Fruit fly (Drosophila melanogaster): Measurements from ENCODE around the gene CG4364.

CG4364 gene

DNA sequence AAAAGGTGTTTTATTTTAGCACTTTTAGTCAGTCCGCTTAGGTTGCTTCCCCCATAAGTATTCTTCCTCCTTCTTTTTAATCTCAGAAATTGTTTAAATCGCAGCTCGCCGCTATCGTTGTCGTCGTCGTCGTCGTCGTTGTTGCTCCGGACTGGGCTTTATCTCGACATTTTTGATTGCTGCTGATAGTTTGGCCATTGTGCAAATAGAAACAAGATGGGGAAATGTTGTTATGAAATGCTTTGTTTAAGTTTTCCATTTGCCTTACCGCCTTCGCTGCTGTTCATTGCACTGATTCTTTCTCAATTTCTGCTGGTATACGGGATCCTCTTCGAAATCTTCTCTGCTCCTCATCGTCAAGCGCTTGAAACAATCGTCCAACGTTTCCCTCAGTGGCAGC lies 8.1 kb downstream of the CG4364 start:
- TF ChIP-seq Vsx2 (GFP tag; optimal IDR thresholded peaks at IDR 0.05; ENCODE audit: partially characterized antibody): no peak
- no peak for TF ChIP-seq woc (GFP tag; optimal IDR thresholded peaks at IDR 0.05)
- no peak for TF ChIP-seq usp (GFP tag; optimal IDR thresholded peaks at IDR 0.05)
- no peak for TF ChIP-seq Jra (GFP tag; optimal IDR thresholded peaks at IDR 0.05)
- TF ChIP-seq jim (GFP tag; optimal IDR thresholded peaks at IDR 0.05): no peak
- TF ChIP-seq N (GFP tag; optimal IDR thresholded peaks at IDR 0.05): no peak
- no peak for TF ChIP-seq psq (GFP tag; optimal IDR thresholded peaks at IDR 0.05)

DNA sequence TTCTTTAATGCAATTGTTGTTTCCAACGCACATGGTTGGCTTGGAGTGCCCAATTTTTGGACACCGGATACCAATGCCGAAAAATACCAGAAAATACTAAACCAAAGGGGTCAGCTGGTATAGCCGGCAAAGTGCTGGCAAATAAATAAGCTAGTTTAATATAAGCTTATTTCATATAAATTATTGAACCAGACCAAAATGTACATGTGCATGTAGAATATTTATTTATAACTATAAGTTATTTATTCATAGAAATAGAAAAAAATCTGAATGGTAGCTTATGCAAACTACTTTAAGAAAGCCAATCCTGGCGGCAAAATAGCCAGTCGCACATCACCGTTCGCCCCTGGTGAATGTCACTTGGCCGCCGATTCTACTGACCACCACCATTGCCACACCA lies 10.6 kb downstream of the CG4364 start, which contains the start of gene pelo:
Gene pelo (plus strand): TSS at position 357 of the 400 bp plus-strand sequence.
- TF ChIP-seq pan (optimal IDR thresholded peaks at IDR 0.05): no peak
- TF ChIP-seq Vsx2 (GFP tag; optimal IDR thresholded peaks at IDR 0.05; ENCODE audit: partially characterized antibody): no peak
- TF ChIP-seq h (GFP tag; optimal IDR thresholded peaks at IDR 0.05): peak; percentile 58
- TF ChIP-seq HLH106 (tag; optimal IDR thresholded peaks at IDR 0.05): peak; percentile 74
- TF ChIP-seq CrebA (GFP tag; optimal IDR thresholded peaks at IDR 0.05; ENCODE audit: borderline replicate concordance): no peak
- TF ChIP-seq psq (GFP tag; optimal IDR thresholded peaks at IDR 0.05): peak; percentile 59
- TF ChIP-seq ey (GFP tag; optimal IDR thresholded peaks at IDR 0.05): peak; percentile 6
- peak; percentile 66 for TF ChIP-seq Sp1 (GFP tag; optimal IDR thresholded peaks at IDR 0.05)
- TF ChIP-seq brk (GFP tag; optimal IDR thresholded peaks at IDR 0.05): peak; percentile 51
- peak; percentile 49 for TF ChIP-seq Hnf4 (GFP tag; optimal IDR thresholded peaks at IDR 0.05)
- TF ChIP-seq N (GFP tag; optimal IDR thresholded peaks at IDR 0.05): no peak
- peak; percentile 52 for TF ChIP-seq fru (GFP tag; optimal IDR thresholded peaks at IDR 0.05)
- peak; percentile 99 for TF ChIP-seq Myc (optimal IDR thresholded peaks at IDR 0.05)
- peak; percentile 71 for TF ChIP-seq rgr (GFP tag; optimal IDR thresholded peaks at IDR 0.05)
- no peak for TF ChIP-seq dsf (GFP tag; optimal IDR thresholded peaks at IDR 0.05; ENCODE audit: borderline replicate concordance)
- TF ChIP-seq Hr83 (GFP tag; optimal IDR thresholded peaks at IDR 0.05; ENCODE audit: poor library complexity, severe bottlenecking): no peak
- TF ChIP-seq Mio (GFP tag; optimal IDR thresholded peaks at IDR 0.05): no peak
- no peak for TF ChIP-seq dl (GFP tag; optimal IDR thresholded peaks at IDR 0.05; ENCODE audit: insufficient read depth in 1 of 2, partially characterized antibody in 2 of 2)
- TF ChIP-seq Jra (GFP tag; optimal IDR thresholded peaks at IDR 0.05): no peak
- TF ChIP-seq Abd-B (GFP tag; optimal IDR thresholded peaks at IDR 0.05): no peak
- no peak for TF ChIP-seq CG32264 (GFP tag; optimal IDR thresholded peaks at IDR 0.05)
- peak; percentile 66 for TF ChIP-seq OdsH (GFP tag; optimal IDR thresholded peaks at IDR 0.05)
- no peak for TF ChIP-seq Dif (GFP tag; optimal IDR thresholded peaks at IDR 0.05; ENCODE audit: partially characterized antibody)
- no peak for TF ChIP-seq jim (GFP tag; optimal IDR thresholded peaks at IDR 0.05)
- no peak for TF ChIP-seq lola (GFP tag; optimal IDR thresholded peaks at IDR 0.05)
- TF ChIP-seq Rel (GFP tag; optimal IDR thresholded peaks at IDR 0.05): no peak
- TF ChIP-seq Rel (tag; optimal IDR thresholded peaks at IDR 0.05): peak; percentile 44
- TF ChIP-seq dmrt93B (GFP tag; optimal IDR thresholded peaks at IDR 0.05): peak; percentile 53
- no peak for TF ChIP-seq Hr78 (GFP tag; optimal IDR thresholded peaks at IDR 0.05)
- peak; percentile 42 for TF ChIP-seq CG9705 (GFP tag; optimal IDR thresholded peaks at IDR 0.05)
- TF ChIP-seq foxo (GFP tag; optimal IDR thresholded peaks at IDR 0.05): peak in 1 of 2 experiments; percentile 68
- TF ChIP-seq GATAd (GFP tag; optimal IDR thresholded peaks at IDR 0.05): no peak
- no peak for TF ChIP-seq usp (GFP tag; optimal IDR thresholded peaks at IDR 0.05)
- TF ChIP-seq woc (GFP tag; optimal IDR thresholded peaks at IDR 0.05): peak; percentile 85
- peak; percentile 10 for TF ChIP-seq sv (GFP tag; optimal IDR thresholded peaks at IDR 0.05)
- peak; percentile 48 for TF ChIP-seq br (GFP tag; optimal IDR thresholded peaks at IDR 0.05)
- TF ChIP-seq tai (GFP tag; optimal IDR thresholded peaks at IDR 0.05): no peak
- no peak for TF ChIP-seq Dfd (GFP tag; optimal IDR thresholded peaks at IDR 0.05)
- peak; percentile 45 for TF ChIP-seq sage (GFP tag; optimal IDR thresholded peaks at IDR 0.05)

DNA sequence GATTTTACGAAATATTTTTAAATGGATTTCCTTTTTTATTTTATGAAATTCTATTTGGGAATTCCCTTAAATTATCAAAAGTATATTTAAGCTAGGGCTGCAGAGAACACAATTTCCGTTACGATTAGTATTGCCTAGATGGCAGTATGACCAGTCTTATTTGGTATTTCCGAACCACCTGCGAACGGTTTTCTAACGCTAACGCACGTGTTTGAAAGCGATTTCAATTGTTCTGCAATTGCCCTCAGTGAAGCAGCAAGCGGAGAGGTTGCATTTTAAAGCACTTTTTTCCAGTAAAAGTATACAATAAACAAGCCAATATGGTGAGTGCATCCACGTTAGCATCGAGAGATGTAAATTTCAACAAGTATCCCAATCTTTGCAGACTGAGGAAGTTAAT lies 11.5 kb downstream of the CG4364 start, which contains the start of gene hoip:
Gene hoip (plus strand): TSS at position 177 of the 400 bp plus-strand sequence.
- no peak for TF ChIP-seq woc (GFP tag; optimal IDR thresholded peaks at IDR 0.05)
- TF ChIP-seq Rel (GFP tag; optimal IDR thresholded peaks at IDR 0.05): no peak
- TF ChIP-seq Rel (tag; optimal IDR thresholded peaks at IDR 0.05): peak; percentile 63
- peak; percentile 43 for TF ChIP-seq brk (GFP tag; optimal IDR thresholded peaks at IDR 0.05)
- TF ChIP-seq Hnf4 (GFP tag; optimal IDR thresholded peaks at IDR 0.05): peak; percentile 14
